Worm (Caenorhabditis elegans): Measurements from ENCODE around the gene F38B6.7.

Gene F38B6.7

ce11 chrX:6742891-6743290 is 44.7 kb upstream of the F38B6.7 start (continued):
- TF ChIP-seq mxl-3 (GFP tag; optimal IDR thresholded peaks at IDR 0.05) (peak; percentile 80), dve-1 (tag; optimal IDR thresholded peaks at IDR 0.05; ENCODE audit: insufficient read depth) (peak; percentile 82), egl-27 (tag; optimal IDR thresholded peaks at IDR 0.05) (no peak), nhr-76 (tag; optimal IDR thresholded peaks at IDR 0.05) (peak; percentile 59), hlh-30 (tag; optimal IDR thresholded peaks at IDR 0.05; ENCODE audit: insufficient read depth) (peak; percentile 86), lin-13 (GFP tag; optimal IDR thresholded peaks at IDR 0.05) (no peak), F26F4.8 (GFP tag; conservative IDR thresholded peaks at IDR 0.05) (no peak), nhr-102 (tag; optimal IDR thresholded peaks at IDR 0.05) (no peak), lin-38 (GFP tag; IDR thresholded peaks at IDR 0.05) (no peak), mdl-1 (tag; optimal IDR thresholded peaks at IDR 0.05) (peak in 1 of 2 experiments; percentile 100), php-3 (GFP tag; IDR thresholded peaks at IDR 0.05) (peak; percentile 27; the same call in 1 of the 2 replicates), nhr-10 (tag; optimal IDR thresholded peaks at IDR 0.05) (peak; percentile 89), unc-62 (GFP tag; optimal IDR thresholded peaks at IDR 0.05 in 1 of 2) (peak in 1 of 2 experiments; percentile 98), unc-62 (tag; optimal IDR thresholded peaks at IDR 0.05) (no peak), mep-1 (tag; optimal IDR thresholded peaks at IDR 0.05) (peak; percentile 65), mxl-2 (GFP tag; conservative IDR thresholded peaks at IDR 0.05) (peak; percentile 95), cey-2 (tag; optimal IDR thresholded peaks at IDR 0.05; ENCODE audit: borderline replicate concordance, insufficient read depth) (no peak), ama-1 (optimal IDR thresholded peaks at IDR 0.05) (no peak)

- peak; percentile 100 for TF ChIP-seq aha-1 (tag)
- peak; percentile 81 for TF ChIP-seq nhr-10 (tag; optimal IDR thresholded peaks at IDR 0.05)
- peak; percentile 90 for TF ChIP-seq saeg-2 (GFP tag; IDR thresholded peaks at IDR 0.05)
- TF ChIP-seq zip-11 (GFP tag; IDR thresholded peaks at IDR 0.05) = no peak
- no peak for TF ChIP-seq lin-39 (tag; optimal IDR thresholded peaks at IDR 0.05)
- peak; percentile 96 for TF ChIP-seq hlh-30 (tag; optimal IDR thresholded peaks at IDR 0.05; ENCODE audit: insufficient read depth)
- peak; percentile 87 for TF ChIP-seq T26A8.4 (GFP tag; IDR thresholded peaks at IDR 0.05)
- no peak for TF ChIP-seq fos-1 (tag; optimal IDR thresholded peaks at IDR 0.05)
- peak; percentile 57 for TF ChIP-seq spr-1 (tag; optimal IDR thresholded peaks at IDR 0.05)
- TF ChIP-seq dmd-8 (GFP tag; IDR thresholded peaks at IDR 0.05) = no peak
- peak; percentile 69 for TF ChIP-seq F37D6.2 (tag; optimal IDR thresholded peaks at IDR 0.05)
- TF ChIP-seq arid-1 (GFP tag; conservative IDR thresholded peaks at IDR 0.05) = peak; percentile 72
- TF ChIP-seq R02D3.7 (tag; optimal IDR thresholded peaks at IDR 0.05) = no peak
- no peak for TF ChIP-seq lir-3 (tag; optimal IDR thresholded peaks at IDR 0.05)
- TF ChIP-seq pqm-1 (tag; optimal IDR thresholded peaks at IDR 0.05) = peak; percentile 37
- TF ChIP-seq egl-27 (tag; optimal IDR thresholded peaks at IDR 0.05) = no peak
- peak; percentile 21 for TF ChIP-seq T20F7.1 (GFP tag; optimal IDR thresholded peaks at IDR 0.05)
- peak; percentile 95 for TF ChIP-seq ceh-20 (GFP tag; IDR thresholded peaks at IDR 0.05)
- peak; percentile 50 for TF ChIP-seq zag-1 (tag; optimal IDR thresholded peaks at IDR 0.05)
- peak; percentile 100 for TF ChIP-seq mxl-2 (GFP tag; conservative IDR thresholded peaks at IDR 0.05)
- TF ChIP-seq zfp-3 (GFP tag; conservative IDR thresholded peaks at IDR 0.05) = 0 out of 2 replicates have a peak, but pooled peaks have one; percentile 35
- TF ChIP-seq lin-38 (GFP tag; IDR thresholded peaks at IDR 0.05) = peak; percentile 58
- peak; percentile 62 for TF ChIP-seq nhr-77 (tag; optimal IDR thresholded peaks at IDR 0.05)
- peak; percentile 86 for TF ChIP-seq gei-8 (GFP tag; optimal IDR thresholded peaks at IDR 0.05)
- peak in 1 of 2 experiments; percentile 100 for TF ChIP-seq unc-62 (GFP tag; optimal IDR thresholded peaks at IDR 0.05 in 1 of 2)
- no peak for TF ChIP-seq unc-62 (tag; optimal IDR thresholded peaks at IDR 0.05)
- TF ChIP-seq mxl-3 (GFP tag; optimal IDR thresholded peaks at IDR 0.05) = peak; percentile 98
- no peak for TF ChIP-seq daf-8 (GFP tag; IDR thresholded peaks at IDR 0.05)
- TF ChIP-seq ztf-7 (tag; optimal IDR thresholded peaks at IDR 0.05) = peak; percentile 23
- TF ChIP-seq mdl-1 (tag; optimal IDR thresholded peaks at IDR 0.05) = peak in 1 of 2 experiments; percentile 100
- peak; percentile 42 for TF ChIP-seq fkh-10 (GFP tag; optimal IDR thresholded peaks at IDR 0.05)
- peak; percentile 90 for TF ChIP-seq egl-43 (GFP tag; IDR thresholded peaks at IDR 0.05)
- no peak for TF ChIP-seq F49E8.2 (tag; optimal IDR thresholded peaks at IDR 0.05; ENCODE audit: borderline replicate concordance)
- TF ChIP-seq mep-1 (tag; optimal IDR thresholded peaks at IDR 0.05) = peak; percentile 89
- peak; percentile 99 for TF ChIP-seq nhr-48 (tag; optimal IDR thresholded peaks at IDR 0.05)
- peak; percentile 76 for TF ChIP-seq mes-2 (tag; optimal IDR thresholded peaks at IDR 0.05; ENCODE audit: poor library complexity, severe bottlenecking)
- TF ChIP-seq lin-29 (GFP tag; IDR thresholded peaks at IDR 0.05) = peak; percentile 68; the same call in 1 of the 2 replicates
- peak; percentile 86 for TF ChIP-seq ctbp-1 (GFP tag; IDR thresholded peaks at IDR 0.05)
- TF ChIP-seq Y5F2A.4 (GFP tag; optimal IDR thresholded peaks at IDR 0.05) = peak; percentile 8
Observed at ce11 chrX:6742011-6742683, 44.0 kb upstream of the F38B6.7 start, which contains the start of gene mdl-1. Gene mdl-1, plus strand, starts transcription at chrX:6742351.

Measured in whole organism, L4 larva.